Fruit fly (Drosophila melanogaster): ENCODE measurements around the gene Nedd8.

The Nedd8 gene

DNA sequence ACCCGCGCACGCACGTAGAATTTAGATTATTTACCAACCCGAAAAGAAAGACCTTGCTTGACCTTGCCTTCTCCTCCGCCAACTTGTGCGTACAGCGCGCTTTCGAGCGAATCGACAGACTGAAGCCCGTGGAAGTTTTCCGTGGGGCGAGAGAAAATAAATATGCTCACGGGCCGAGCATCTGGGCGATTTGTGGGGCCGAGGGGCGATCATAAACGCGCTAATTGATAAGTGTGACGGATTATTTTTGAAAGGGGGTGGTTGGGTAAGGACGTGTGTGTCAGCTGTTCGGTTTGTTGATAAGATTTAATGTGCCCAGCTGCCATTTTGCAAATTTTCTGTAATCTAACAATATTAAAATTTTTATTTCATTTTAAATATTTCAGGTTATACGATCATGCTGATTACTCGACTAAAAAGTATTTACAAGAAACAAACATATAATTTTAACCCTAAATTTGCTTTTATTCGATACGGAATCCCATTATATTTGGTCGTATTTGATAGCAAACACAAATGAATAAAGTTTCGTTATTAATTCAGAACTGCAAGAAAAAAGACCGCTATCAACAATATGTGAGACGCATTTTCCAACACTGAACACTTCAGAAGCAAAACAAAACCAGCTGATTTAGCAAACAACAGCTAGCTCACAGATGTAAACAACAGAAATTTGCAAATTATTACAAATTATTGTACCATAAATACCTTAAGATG is 22.6 kb upstream of the Nedd8 start, which contains the start of the genes L2HGDH and CG10431 (continued):
- peak; percentile 71 for TF ChIP-seq CG15601 (tag; optimal IDR thresholded peaks at IDR 0.05)
- TF ChIP-seq ewg (GFP tag; optimal IDR thresholded peaks at IDR 0.05): peak; percentile 21
- TF ChIP-seq CG2120 (GFP tag; optimal IDR thresholded peaks at IDR 0.05): peak; percentile 77
- TF ChIP-seq Sin3A (optimal IDR thresholded peaks at IDR 0.05): peak; percentile 40
- peak; percentile 10 for TF ChIP-seq CG18619 (GFP tag; optimal IDR thresholded peaks at IDR 0.05)
- TF ChIP-seq D19B (GFP tag; optimal IDR thresholded peaks at IDR 0.05): peak; percentile 15
- no peak for TF ChIP-seq CG4282 (GFP tag; optimal IDR thresholded peaks at IDR 0.05)
- TF ChIP-seq Spps (tag; optimal IDR thresholded peaks at IDR 0.05): peak; percentile 23
- TF ChIP-seq CG2889 (GFP tag; IDR thresholded peaks at IDR 0.05): no peak
- TF ChIP-seq so (GFP tag; IDR thresholded peaks at IDR 0.05): 0 out of 3 replicates have a peak, but pooled peaks have one; percentile 32
- no peak for TF ChIP-seq tna (GFP tag; IDR thresholded peaks at IDR 0.05; ENCODE audit: partially characterized antibody)
- peak; percentile 13 for TF ChIP-seq CG4820 (GFP tag; optimal IDR thresholded peaks at IDR 0.05)
- peak in 1 of 2 experiments; percentile 41 for TF ChIP-seq bsh (GFP tag; optimal IDR thresholded peaks at IDR 0.05)
- TF ChIP-seq ato (GFP tag; IDR thresholded peaks at IDR 0.05; ENCODE audit: partially characterized antibody): no peak
- peak; percentile 2 for TF ChIP-seq CG15011 (GFP tag; optimal IDR thresholded peaks at IDR 0.05)
- no peak for TF ChIP-seq CG13624 (GFP tag; optimal IDR thresholded peaks at IDR 0.05)
- TF ChIP-seq Eip74EF (GFP tag; optimal IDR thresholded peaks at IDR 0.05): peak in 1 of 2 experiments; percentile 3
- TF ChIP-seq Six4 (GFP tag; optimal IDR thresholded peaks at IDR 0.05): peak; percentile 9
- no peak for TF ChIP-seq CG7357 (GFP tag; IDR thresholded peaks at IDR 0.05)
- no peak for TF ChIP-seq bowl (GFP tag; IDR thresholded peaks at IDR 0.05)
- TF ChIP-seq z (GFP tag; IDR thresholded peaks at IDR 0.05): no peak
- peak; percentile 28 for TF ChIP-seq salm (tag; optimal IDR thresholded peaks at IDR 0.05)
- TF ChIP-seq Fer2 (tag; optimal IDR thresholded peaks at IDR 0.05): peak; percentile 60
- TF ChIP-seq CG14441 (GFP tag; IDR thresholded peaks at IDR 0.05): peak; percentile 40; the same call in 1 of the 2 replicates
- peak; percentile 30 for TF ChIP-seq nom (GFP tag; optimal IDR thresholded peaks at IDR 0.05)
- peak; percentile 37 for TF ChIP-seq Nf-YB (GFP tag; optimal IDR thresholded peaks at IDR 0.05)
- no peak for TF ChIP-seq CG8765 (GFP tag; IDR thresholded peaks at IDR 0.05)
- TF ChIP-seq dan (GFP tag; IDR thresholded peaks at IDR 0.05): no peak
- peak; percentile 57 for TF ChIP-seq Jarid2 (GFP tag; optimal IDR thresholded peaks at IDR 0.05)
- no peak for TF ChIP-seq CG43689 (GFP tag; IDR thresholded peaks at IDR 0.05)
- TF ChIP-seq sna (GFP tag; IDR thresholded peaks at IDR 0.05; ENCODE audit: partially characterized antibody): no peak
- 0 out of 3 replicates have a peak, but pooled peaks have one; percentile 51 for TF ChIP-seq ken (GFP tag; IDR thresholded peaks at IDR 0.05)
- TF ChIP-seq fd64A (GFP tag; optimal IDR thresholded peaks at IDR 0.05): peak; percentile 21
- peak; percentile 64 for TF ChIP-seq CG3847 (GFP tag; IDR thresholded peaks at IDR 0.05)
- TF ChIP-seq Hand (GFP tag; optimal IDR thresholded peaks at IDR 0.05): peak; percentile 48
- no peak for TF ChIP-seq CG31224 (GFP tag; IDR thresholded peaks at IDR 0.05)
- peak; percentile 10 for TF ChIP-seq pho (GFP tag; optimal IDR thresholded peaks at IDR 0.05)
- TF ChIP-seq zfh1 (GFP tag; IDR thresholded peaks at IDR 0.05): 0 out of 3 replicates have a peak, but pooled peaks have one; percentile 32
- peak; percentile 34; the same call in 1 of the 2 replicates for TF ChIP-seq CG13287 (GFP tag; IDR thresholded peaks at IDR 0.05; ENCODE audit: partially characterized antibody)
- peak; percentile 59 for TF ChIP-seq Hsf (GFP tag; optimal IDR thresholded peaks at IDR 0.05)
- peak; percentile 21 for TF ChIP-seq CG13123 (GFP tag; optimal IDR thresholded peaks at IDR 0.05)
- no peak for TF ChIP-seq ham (GFP tag; IDR thresholded peaks at IDR 0.05)
- TF ChIP-seq dati (GFP tag; IDR thresholded peaks at IDR 0.05): no peak
- TF ChIP-seq Med (GFP tag): peak; percentile 91
- TF ChIP-seq zen2 (GFP tag; IDR thresholded peaks at IDR 0.05; ENCODE audit: partially characterized antibody): no peak
- TF ChIP-seq Bdp1 (GFP tag; optimal IDR thresholded peaks at IDR 0.05): peak; percentile 46
- peak; percentile 83 for TF ChIP-seq CG14710 (tag; optimal IDR thresholded peaks at IDR 0.05)
- no peak; the same call in 1 of the 2 replicates for TF ChIP-seq ttk (GFP tag; IDR thresholded peaks at IDR 0.05)
- no peak for TF ChIP-seq CG3065 (GFP tag; optimal IDR thresholded peaks at IDR 0.05)

Measured in whole organism, embryonic.